Fruit fly (Drosophila melanogaster) whole organism, embryonic: Measurements from ENCODE around the gene CG13074.

Source experiments
- Ada2b ChIP-seq: fragments of 200-800 bp; sonication (Bioruptor generic); IDR thresholded peaks from 2 replicates; pipeline ENCODE4 v1.3.6; 2022; ENCODE audit warnings: missing biosample characterization, missing genetic modification characterization
- Antp ChIP-seq: fragments of 200-800 bp; sonication (Bioruptor generic); optimal IDR thresholded peaks from 3 replicates; lab custom pipeline; 2016; ENCODE audit warnings: missing biosample characterization, missing genetic modification characterization
- CG10431 ChIP-seq: fragments of 200-800 bp; sonication (Bioruptor generic); optimal IDR thresholded peaks from 3 replicates; lab custom pipeline; 2018; ENCODE audit warnings: missing biosample characterization, mild to moderate bottlenecking, missing genetic modification characterization
- CG10959 ChIP-seq: fragments of 200-800 bp; sonication (Bioruptor generic); IDR thresholded peaks from 2 replicates; pipeline ENCODE4 v1.3.6; 2022; ENCODE audit warnings: missing biosample characterization, missing genetic modification characterization
- CG12744 ChIP-seq: fragments of 200-800 bp; sonication (Bioruptor generic); optimal IDR thresholded peaks from 2 replicates; lab custom pipeline; 2016; ENCODE audit warnings: missing biosample characterization, missing genetic modification characterization
- CG14710 ChIP-seq: fragments of 200-800 bp; sonication (Bioruptor generic); optimal IDR thresholded peaks from 3 replicates; lab custom pipeline; 2019; ENCODE audit warnings: missing biosample characterization, mild to moderate bottlenecking, missing genetic modification characterization, moderate library complexity
- CG17328 ChIP-seq: fragments of 200-800 bp; sonication (Bioruptor generic); IDR thresholded peaks from 2 replicates; pipeline ENCODE4 v1.3.6; 2022; ENCODE audit warnings: missing biosample characterization, missing genetic modification characterization
- CG17802 ChIP-seq: fragments of 200-800 bp; sonication (Bioruptor generic); optimal IDR thresholded peaks from 2 replicates; lab custom pipeline; 2018; ENCODE audit warnings: missing biosample characterization, mild to moderate bottlenecking, missing genetic modification characterization, moderate library complexity
- CG17912 ChIP-seq: fragments of 200-800 bp; sonication (Bioruptor generic); optimal IDR thresholded peaks from 2 replicates; lab custom pipeline; 2018; ENCODE audit warnings: missing biosample characterization, mild to moderate bottlenecking, missing genetic modification characterization
- CG18011 ChIP-seq: fragments of 200-800 bp; sonication (Bioruptor generic); optimal IDR thresholded peaks from 2 replicates; lab custom pipeline; 2017; ENCODE audit warnings: missing biosample characterization, missing genetic modification characterization, mild to moderate bottlenecking, moderate library complexity, missing genotype
- CG18764 ChIP-seq: fragments of 200-800 bp; sonication (Bioruptor generic); optimal IDR thresholded peaks from 3 replicates; lab custom pipeline; 2016; ENCODE audit warnings: missing biosample characterization, missing genetic modification characterization
- CG30403 ChIP-seq: fragments of 200-800 bp; sonication (Bioruptor generic); optimal IDR thresholded peaks from 3 replicates; lab custom pipeline; 2016; ENCODE audit warnings: missing biosample characterization, missing genetic modification characterization
- CG3281 ChIP-seq: fragments of 200-800 bp; sonication (Bioruptor generic); optimal IDR thresholded peaks from 3 replicates; lab custom pipeline; 2017; ENCODE audit warnings: missing biosample characterization, mild to moderate bottlenecking, missing genetic modification characterization
- CG4820 ChIP-seq: fragments of 200-800 bp; sonication (Bioruptor generic); optimal IDR thresholded peaks from 3 replicates; lab custom pipeline; 2016; ENCODE audit warnings: missing biosample characterization, missing genetic modification characterization
- CG6254 ChIP-seq: fragments of 200-800 bp; sonication (Bioruptor generic); optimal IDR thresholded peaks from 3 replicates; lab custom pipeline; 2017; ENCODE audit warnings: mild to moderate bottlenecking, missing biosample characterization, missing genetic modification reagents, missing genetic modification characterization
- CG6272 ChIP-seq: fragments of 200-800 bp; sonication (Bioruptor generic); IDR thresholded peaks from 2 replicates; pipeline ENCODE4 v1.3.6; 2022; ENCODE audit warnings: missing biosample characterization, missing genetic modification characterization
- CG7786 ChIP-seq: fragments of 200-800 bp; sonication (Bioruptor generic); optimal IDR thresholded peaks from 2 replicates; lab custom pipeline; 2016; ENCODE audit warnings: missing biosample characterization, missing genetic modification characterization
- CG7839 ChIP-seq: fragments of 200-800 bp; sonication (Bioruptor generic); optimal IDR thresholded peaks from 3 replicates; lab custom pipeline; 2018; ENCODE audit warnings: missing biosample characterization, mild to moderate bottlenecking, missing genetic modification characterization, moderate library complexity
- CG7987 ChIP-seq: fragments of 200-800 bp; sonication (Bioruptor generic); optimal IDR thresholded peaks from 2 replicates; lab custom pipeline; 2018; ENCODE audit warnings: missing biosample characterization, mild to moderate bottlenecking, missing genetic modification characterization, moderate library complexity
- CG8281 ChIP-seq: fragments of 200-800 bp; sonication (Bioruptor generic); optimal IDR thresholded peaks from 2 replicates; lab custom pipeline; 2018; ENCODE audit warnings: missing biosample characterization, mild to moderate bottlenecking, missing genetic modification characterization, moderate library complexity
- CG8944 ChIP-seq: fragments of 200-800 bp; sonication (Bioruptor generic); optimal IDR thresholded peaks from 3 replicates; lab custom pipeline; 2016; ENCODE audit warnings: missing biosample characterization, missing genetic modification characterization
- D19B ChIP-seq: fragments of 200-800 bp; sonication (Bioruptor generic); optimal IDR thresholded peaks from 2 replicates; lab custom pipeline; 2017; ENCODE audit warnings: missing biosample characterization, mild to moderate bottlenecking, missing genetic modification characterization
- Dbx ChIP-seq: fragments of 200-800 bp; sonication (Bioruptor generic); IDR thresholded peaks from 3 replicates; pipeline ENCODE4 v1.3.6; 2022; ENCODE audit warnings: missing biosample characterization, missing genetic modification characterization
- Dip2 ChIP-seq: fragments of 200-800 bp; sonication (Bioruptor generic); IDR thresholded peaks from 2 replicates; pipeline ENCODE4 v1.3.6; 2022; ENCODE audit warnings: missing biosample characterization, missing genetic modification characterization
- Drgx ChIP-seq: fragments of 200-800 bp; sonication (Bioruptor generic); IDR thresholded peaks from 2 replicates; pipeline ENCODE4 v1.3.6; 2022; ENCODE audit warnings: missing biosample characterization, missing genetic modification characterization
- Hr51 ChIP-seq, 2 experiments: fragments of 200-800 bp; sonication (Bioruptor generic); optimal IDR thresholded peaks; 2 replicates in 1 of 2; 3 replicates in 1 of 2; lab custom pipeline; 2016 to 2018; ENCODE audit warnings: missing biosample characterization in 2 of 2, missing genetic modification characterization in 2 of 2, mild to moderate bottlenecking in 1 of 2, moderate library complexity in 1 of 2
- Meics ChIP-seq: fragments of 200-800 bp; sonication (Bioruptor generic); optimal IDR thresholded peaks from 2 replicates; lab custom pipeline; 2017; ENCODE audit warnings: missing biosample characterization, mild to moderate bottlenecking, missing genetic modification characterization
- Nf-YC ChIP-seq: fragments of 200-800 bp; optimal IDR thresholded peaks from 3 replicates; lab custom pipeline; 2019; ENCODE audit warnings: missing biosample characterization, mild to moderate bottlenecking, missing genetic modification characterization, moderate library complexity
- az2 ChIP-seq: fragments of 200-800 bp; sonication (Bioruptor generic); optimal IDR thresholded peaks from 3 replicates; lab custom pipeline; 2016; ENCODE audit warnings: missing biosample characterization, missing genetic modification characterization
- bbx ChIP-seq: fragments of 200-800 bp; sonication (Bioruptor generic); IDR thresholded peaks from 2 replicates; pipeline ENCODE4 v1.3.6; 2022; ENCODE audit warnings: missing biosample characterization, missing genetic modification characterization; ENCODE audit not compliant: partially characterized antibody
- bcd ChIP-seq: fragments of 200-800 bp; sonication (Bioruptor generic); optimal IDR thresholded peaks from 2 replicates; lab custom pipeline; 2017; ENCODE audit warnings: missing biosample characterization, mild to moderate bottlenecking, missing genetic modification characterization
- cad ChIP-seq: fragments of >200 bp; optimal IDR thresholded peaks from 2 replicates; lab custom pipeline; 2017; ENCODE audit warnings: missing biosample characterization, missing genetic modification characterization
- caup ChIP-seq: fragments of 200-800 bp; sonication (Bioruptor generic); optimal IDR thresholded peaks from 3 replicates; lab custom pipeline; 2017; ENCODE audit warnings: missing biosample characterization, mild to moderate bottlenecking, missing genetic modification characterization, moderate library complexity; ENCODE audit not compliant: severe bottlenecking
- dm ChIP-seq: fragments of 200-800 bp; sonication (Bioruptor generic); optimal IDR thresholded peaks from 3 replicates; lab custom pipeline; 2016; ENCODE audit warnings: missing biosample characterization, missing genetic modification characterization
- ems ChIP-seq: fragments of 200-800 bp; sonication (Bioruptor generic); optimal IDR thresholded peaks from 3 replicates; lab custom pipeline; 2016; ENCODE audit warnings: missing biosample characterization, missing genetic modification characterization
- en ChIP-seq: fragments of 200-800 bp; sonication (Bioruptor generic); optimal IDR thresholded peaks from 2 replicates; lab custom pipeline; 2016; ENCODE audit warnings: missing biosample characterization, missing genetic modification characterization
- fd3F ChIP-seq: fragments of 200-800 bp; sonication (Bioruptor generic); optimal IDR thresholded peaks from 2 replicates; lab custom pipeline; 2018; ENCODE audit warnings: missing biosample characterization, mild to moderate bottlenecking, missing genetic modification characterization, moderate library complexity
- gce ChIP-seq: fragments of 200-800 bp; sonication (Bioruptor generic); IDR thresholded peaks from 3 replicates; pipeline ENCODE4 v1.3.6; 2022; ENCODE audit warnings: missing biosample characterization, missing genetic modification characterization
- gt ChIP-seq: fragments of 200-800 bp; sonication (Bioruptor generic); IDR thresholded peaks from 2 replicates; pipeline ENCODE4 v1.3.6; 2022; ENCODE audit warnings: missing biosample characterization, missing genetic modification characterization
- hth ChIP-seq: fragments of >200 bp; optimal IDR thresholded peaks from 2 replicates; lab custom pipeline; 2017; ENCODE audit warnings: inconsistent platforms
- ind ChIP-seq: fragments of 200-800 bp; sonication (Bioruptor generic); optimal IDR thresholded peaks from 3 replicates; lab custom pipeline; 2016; ENCODE audit warnings: missing biosample characterization, missing genetic modification characterization
- lov ChIP-seq, 2 experiments: fragments of 200-800 bp in 1 of 2; fragments of >200 bp in 1 of 2; sonication (Bioruptor generic) in 1 of 2; IDR thresholded peaks in 1 of 2; optimal IDR thresholded peaks in 1 of 2; 2 replicates in 1 of 2; 3 replicates in 1 of 2; pipeline versions ENCODE4 v1.3.6 to Lab custom; 2017 to 2022; ENCODE audit warnings: missing biosample characterization in 1 of 2, missing genetic modification characterization in 1 of 2
- odd ChIP-seq: fragments of 200-800 bp; sonication (Bioruptor generic); optimal IDR thresholded peaks from 2 replicates; lab custom pipeline; 2017; ENCODE audit warnings: missing biosample characterization, mild to moderate bottlenecking, missing genetic modification characterization
- pb ChIP-seq: fragments of 200-800 bp; sonication (Bioruptor generic); optimal IDR thresholded peaks from 3 replicates; lab custom pipeline; 2016; ENCODE audit warnings: missing biosample characterization, missing genetic modification characterization
- pzg ChIP-seq: fragments of 200-800 bp; sonication (Bioruptor generic); optimal IDR thresholded peaks from 3 replicates; lab custom pipeline; 2018; ENCODE audit warnings: missing biosample characterization, mild to moderate bottlenecking, missing genetic modification characterization, moderate library complexity
- row ChIP-seq: fragments of 200-800 bp; sonication (Bioruptor generic); IDR thresholded peaks from 3 replicates; pipeline ENCODE4 v1.3.6; 2022; ENCODE audit warnings: missing biosample characterization, missing genetic modification characterization
- sens-2 ChIP-seq: fragments of 200-800 bp; sonication (Bioruptor generic); IDR thresholded peaks from 2 replicates; pipeline ENCODE4 v1.3.6; 2022; ENCODE audit warnings: missing biosample characterization, missing genetic modification characterization
- tap ChIP-seq: fragments of 200-800 bp; optimal IDR thresholded peaks from 3 replicates; lab custom pipeline; 2019; ENCODE audit warnings: missing biosample characterization, mild to moderate bottlenecking, missing genetic modification characterization, moderate library complexity
- tio ChIP-seq: fragments of 200-800 bp; sonication (Bioruptor generic); optimal IDR thresholded peaks from 2 replicates; lab custom pipeline; 2017; ENCODE audit warnings: missing biosample characterization, missing genetic modification characterization, inconsistent platforms
- tx ChIP-seq: fragments of 200-800 bp; sonication (Bioruptor generic); optimal IDR thresholded peaks from 2 replicates; lab custom pipeline; 2016; ENCODE audit warnings: missing biosample characterization, missing genetic modification characterization

CG13074 gene

dm6 chr3L:16045831-16046336 is 51.4 kb downstream of the CG13074 start (continued):
- peak; percentile 91 for TF ChIP-seq CG12744 (GFP tag; lab: Kevin White, UChicago)
- peak; percentile 76 for TF ChIP-seq tio (GFP tag; lab: Kevin White, UChicago)
- TF ChIP-seq CG4820: peak; percentile 87
- TF ChIP-seq CG6254 (GFP tag; lab: Kevin White, UChicago): peak; percentile 86
- TF ChIP-seq Drgx: peak; percentile 97
- TF ChIP-seq hth (lab: Kevin White, UChicago): no peak
- TF ChIP-seq tx: peak; percentile 79
- peak; percentile 84 for TF ChIP-seq CG18764 (GFP tag; lab: Kevin White, UChicago)
- TF ChIP-seq bbx (GFP tag; lab: Robert Waterston, UW): 0 out of 2 replicates have a peak, but pooled peaks have one; percentile 25
- TF ChIP-seq row (GFP tag; lab: Robert Waterston, UW): peak; percentile 97
- peak; percentile 73 for TF ChIP-seq dm (GFP tag; lab: Kevin White, UChicago)
- TF ChIP-seq Hr51 (GFP tag; optimal IDR thresholded peaks at IDR 0.05; lab: Kevin White, UChicago): peak; percentile 83 to 96
- TF ChIP-seq caup (GFP tag; lab: Kevin White, UChicago): peak; percentile 92
- peak; percentile 72 for TF ChIP-seq Antp (GFP tag; lab: Kevin White, UChicago)
- peak; percentile 83 for TF ChIP-seq CG10431
- TF ChIP-seq CG8944 (GFP tag; lab: Kevin White, UChicago): peak; percentile 82
- TF ChIP-seq CG17328 (GFP tag; lab: Robert Waterston, UW): peak; percentile 94
- peak; percentile 94 for TF ChIP-seq Dbx
- peak; percentile 84 for TF ChIP-seq CG10959 (GFP tag; lab: Robert Waterston, UW)
- TF ChIP-seq ems (GFP tag; lab: Kevin White, UChicago): peak; percentile 88
- peak; percentile 84 for TF ChIP-seq en (GFP tag; lab: Kevin White, UChicago)
- peak; percentile 82 for TF ChIP-seq CG6272 (GFP tag; lab: Robert Waterston, UW)
- TF ChIP-seq pzg (GFP tag; lab: Kevin White, UChicago): peak; percentile 18
- peak; percentile 93 for TF ChIP-seq Meics (GFP tag; lab: Kevin White, UChicago)
- TF ChIP-seq fd3F: peak; percentile 92
- TF ChIP-seq CG7839 (tag; lab: Kevin White, UChicago): peak; percentile 94
- peak; percentile 53; the same call in 1 of the 2 replicates for TF ChIP-seq gt (GFP tag; lab: Robert Waterston, UW)
- peak; percentile 79 for TF ChIP-seq pb
- peak; percentile 81 for TF ChIP-seq CG17912 (GFP tag; lab: Kevin White, UChicago)
- TF ChIP-seq CG14710 (tag; lab: Kevin White, UChicago): peak; percentile 90
- peak; percentile 69 for TF ChIP-seq CG18011 (GFP tag; lab: Kevin White, UChicago)
- peak; percentile 93 for TF ChIP-seq CG30403 (GFP tag; lab: Kevin White, UChicago)
- peak; percentile 88 for TF ChIP-seq bcd (GFP tag; lab: Kevin White, UChicago)
- TF ChIP-seq CG3281 (GFP tag; lab: Kevin White, UChicago): peak; percentile 88
- peak; percentile 10 for TF ChIP-seq CG17802
- TF ChIP-seq Dip2 (GFP tag; lab: Robert Waterston, UW): no peak
- peak; percentile 80 for TF ChIP-seq CG8281 (tag; lab: Kevin White, UChicago)
- peak; percentile 92 for TF ChIP-seq tap
- TF ChIP-seq D19B: peak; percentile 78
- peak; percentile 87 for TF ChIP-seq Ada2b (GFP tag; lab: Robert Waterston, UW)
- peak; percentile 74 for TF ChIP-seq Nf-YC (tag; lab: Kevin White, UChicago)
- TF ChIP-seq lov (optimal IDR thresholded peaks at IDR 0.05; lab: Kevin White, UChicago): no peak
- TF ChIP-seq lov (GFP tag; IDR thresholded peaks at IDR 0.05; lab: Robert Waterston, UW): peak; percentile 89
- no peak for TF ChIP-seq cad (GFP tag; lab: Kevin White, UChicago)
- TF ChIP-seq odd (GFP tag; lab: Kevin White, UChicago): peak; percentile 91
- peak; percentile 72 for TF ChIP-seq CG7987
- peak; percentile 98 for TF ChIP-seq az2 (GFP tag; lab: Kevin White, UChicago)
- TF ChIP-seq gce (GFP tag; lab: Robert Waterston, UW): peak; percentile 93
- TF ChIP-seq sens-2 (GFP tag; lab: Robert Waterston, UW): peak; percentile 80; the same call in 1 of the 2 replicates
- peak; percentile 91 for TF ChIP-seq CG7786 (GFP tag; lab: Kevin White, UChicago)
- peak; percentile 89 for TF ChIP-seq ind (GFP tag; lab: Kevin White, UChicago)
